Worm (Caenorhabditis elegans): ENCODE data around the gene pqbp-1.1.

DNA sequence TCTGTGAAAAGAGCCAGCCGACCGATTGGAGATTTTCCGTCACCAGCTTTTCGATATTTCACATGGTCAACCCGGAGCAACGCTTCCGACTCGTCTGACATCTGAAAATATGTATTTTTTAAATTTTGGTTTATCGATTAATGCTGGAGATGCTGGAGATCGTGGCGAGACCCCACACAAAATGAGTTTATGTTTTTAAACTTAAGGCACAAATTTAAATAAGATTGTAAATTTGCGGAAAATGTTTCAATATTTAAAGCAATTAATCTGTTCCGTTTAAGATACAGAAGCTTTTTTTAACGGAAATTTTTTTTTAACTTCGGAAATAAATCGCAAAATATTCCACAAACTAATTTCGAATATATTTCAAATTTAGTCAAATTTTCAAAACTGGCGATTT, 29.8 kb downstream of the pqbp-1.1 start, which contains the start of gene gtf-2H1:
- TF ChIP-seq ama-1 (optimal IDR thresholded peaks at IDR 0.05) (no peak), hnd-1 (tag; optimal IDR thresholded peaks at IDR 0.05) (no peak), scrt-1 (GFP tag; IDR thresholded peaks at IDR 0.05) (no peak), pes-1 (GFP tag; IDR thresholded peaks at IDR 0.05) (no peak), hmg-4 (GFP tag; optimal IDR thresholded peaks at IDR 0.05) (no peak), tra-4 (tag; optimal IDR thresholded peaks at IDR 0.05) (no peak), B0310.2 (tag; optimal IDR thresholded peaks at IDR 0.05) (no peak), ceh-13 (GFP tag; optimal IDR thresholded peaks at IDR 0.05) (no peak), flt-1 (GFP tag; IDR thresholded peaks at IDR 0.05) (no peak), ets-7 (tag; optimal IDR thresholded peaks at IDR 0.05) (no peak), sea-1 (GFP tag; conservative IDR thresholded peaks at IDR 0.05) (no peak), F13C5.2 (tag; optimal IDR thresholded peaks at IDR 0.05) (no peak), aly-1 (tag; optimal IDR thresholded peaks at IDR 0.05) (no peak), tbx-37 (GFP tag; conservative IDR thresholded peaks at IDR 0.05) (no peak)

Data from whole organism, early embryonic.